Fruit fly (Drosophila melanogaster) whole organism, embryonic: ENCODE measurements around the gene RpL35.

Experiments used
- Ada2b ChIP-seq: fragments of 200-800 bp; sonication (Bioruptor generic); IDR thresholded peaks from 2 replicates; pipeline ENCODE4 v1.3.6; 2022; ENCODE audit warnings: missing biosample characterization, missing genetic modification characterization
- CG10147 ChIP-seq: fragments of 200-800 bp; sonication (Bioruptor generic); optimal IDR thresholded peaks from 2 replicates; lab custom pipeline; 2019; ENCODE audit warnings: missing biosample characterization, mild to moderate bottlenecking, missing genetic modification characterization, moderate library complexity
- CG10462 ChIP-seq: fragments of 200-800 bp; sonication (Bioruptor generic); optimal IDR thresholded peaks from 2 replicates; lab custom pipeline; 2016; ENCODE audit warnings: missing biosample characterization, missing genetic modification characterization
- CG12744 ChIP-seq: fragments of 200-800 bp; sonication (Bioruptor generic); optimal IDR thresholded peaks from 2 replicates; lab custom pipeline; 2016; ENCODE audit warnings: missing biosample characterization, missing genetic modification characterization
- CG16813 ChIP-seq: fragments of 200-800 bp; sonication (Bioruptor generic); IDR thresholded peaks from 3 replicates; pipeline ENCODE4 v1.3.6; 2022; ENCODE audit warnings: missing biosample characterization, missing genetic modification characterization; ENCODE audit not compliant: partially characterized antibody
- CG17612 ChIP-seq: fragments of 200-800 bp; sonication (Bioruptor generic); IDR thresholded peaks from 2 replicates; pipeline ENCODE4 v1.3.6; 2022; ENCODE audit warnings: missing biosample characterization, missing genetic modification characterization
- CG18011 ChIP-seq: fragments of 200-800 bp; sonication (Bioruptor generic); optimal IDR thresholded peaks from 2 replicates; lab custom pipeline; 2017; ENCODE audit warnings: missing biosample characterization, missing genetic modification characterization, mild to moderate bottlenecking, moderate library complexity, missing genotype
- CG18764 ChIP-seq: fragments of 200-800 bp; sonication (Bioruptor generic); optimal IDR thresholded peaks from 3 replicates; lab custom pipeline; 2016; ENCODE audit warnings: missing biosample characterization, missing genetic modification characterization
- CG2199 ChIP-seq: fragments of 200-800 bp; sonication (Bioruptor generic); IDR thresholded peaks from 3 replicates; pipeline ENCODE4 v1.3.6; 2022; ENCODE audit warnings: missing biosample characterization, missing genetic modification characterization
- CG32772 ChIP-seq: fragments of 200-800 bp; sonication (Bioruptor generic); IDR thresholded peaks from 2 replicates; pipeline ENCODE4 v1.3.6; 2022; ENCODE audit warnings: missing biosample characterization, missing genetic modification characterization
- CG34422 ChIP-seq: fragments of 200-800 bp; sonication (Bioruptor generic); IDR thresholded peaks from 3 replicates; pipeline ENCODE4 v1.3.6; 2022; ENCODE audit warnings: missing biosample characterization, missing genetic modification characterization
- CG4617 ChIP-seq: fragments of 200-800 bp; sonication (Bioruptor generic); optimal IDR thresholded peaks from 3 replicates; lab custom pipeline; 2016; ENCODE audit warnings: missing biosample characterization, missing genetic modification characterization, borderline replicate concordance
- CG5245 ChIP-seq: fragments of 200-800 bp; sonication (Bioruptor generic); optimal IDR thresholded peaks from 3 replicates; lab custom pipeline; 2016; ENCODE audit warnings: missing biosample characterization, missing genetic modification characterization
- CG7271 ChIP-seq: fragments of 200-800 bp; sonication (Bioruptor generic); optimal IDR thresholded peaks from 2 replicates; lab custom pipeline; 2018; ENCODE audit warnings: missing biosample characterization, mild to moderate bottlenecking, missing genetic modification characterization, moderate library complexity
- CG7839 ChIP-seq: fragments of 200-800 bp; sonication (Bioruptor generic); optimal IDR thresholded peaks from 3 replicates; lab custom pipeline; 2018; ENCODE audit warnings: missing biosample characterization, mild to moderate bottlenecking, missing genetic modification characterization, moderate library complexity
- CG8359 ChIP-seq: fragments of 200-800 bp; sonication (Bioruptor generic); optimal IDR thresholded peaks from 2 replicates; lab custom pipeline; 2017; ENCODE audit warnings: missing biosample characterization, mild to moderate bottlenecking, missing genetic modification characterization, borderline replicate concordance
- CG8944 ChIP-seq: fragments of 200-800 bp; sonication (Bioruptor generic); optimal IDR thresholded peaks from 3 replicates; lab custom pipeline; 2016; ENCODE audit warnings: missing biosample characterization, missing genetic modification characterization
- CG9215 ChIP-seq: fragments of 200-800 bp; sonication (Bioruptor generic); IDR thresholded peaks from 2 replicates; pipeline ENCODE4 v1.3.6; 2022; ENCODE audit warnings: missing biosample characterization, missing genetic modification characterization
- CG9932 ChIP-seq: fragments of 200-800 bp; sonication (Bioruptor generic); IDR thresholded peaks from 2 replicates; pipeline ENCODE4 v1.3.6; 2022; ENCODE audit warnings: missing biosample characterization, missing genetic modification characterization
- CTCF ChIP-seq: fragments of 200-800 bp; sonication (Bioruptor generic); optimal IDR thresholded peaks from 2 replicates; lab custom pipeline; 2017; ENCODE audit warnings: missing biosample characterization, mild to moderate bottlenecking, missing genetic modification characterization, moderate library complexity
- Camta ChIP-seq: fragments of 200-800 bp; sonication (Bioruptor generic); optimal IDR thresholded peaks from 2 replicates; lab custom pipeline; 2016; ENCODE audit warnings: missing biosample characterization, missing genetic modification characterization
- CkIIα-i1 ChIP-seq: fragments of 200-800 bp; sonication (Bioruptor generic); IDR thresholded peaks from 2 replicates; pipeline ENCODE4 v1.3.6; 2022; ENCODE audit warnings: missing biosample characterization, missing genetic modification characterization
- Fer2 ChIP-seq: fragments of 200-800 bp; sonication (Bioruptor generic); optimal IDR thresholded peaks from 2 replicates; lab custom pipeline; 2018; ENCODE audit warnings: missing biosample characterization, mild to moderate bottlenecking, missing genetic modification characterization, moderate library complexity
- Hey ChIP-seq: fragments of 200-800 bp; sonication (Bioruptor generic); optimal IDR thresholded peaks from 3 replicates; lab custom pipeline; 2018; ENCODE audit warnings: missing biosample characterization, mild to moderate bottlenecking, missing genetic modification characterization
- Hr39 ChIP-seq: fragments of >200 bp; optimal IDR thresholded peaks from 2 replicates; lab custom pipeline; 2017
- Kr ChIP-seq: fragments of 200-800 bp; sonication (Bioruptor generic); optimal IDR thresholded peaks from 2 replicates; lab custom pipeline; 2017; ENCODE audit warnings: missing biosample characterization, mild to moderate bottlenecking, missing genetic modification characterization
- Max ChIP-seq: fragments of 200-800 bp; sonication (Bioruptor generic); optimal IDR thresholded peaks from 2 replicates; lab custom pipeline; 2016; ENCODE audit warnings: missing biosample characterization, mild to moderate bottlenecking, missing genetic modification characterization
- Oli ChIP-seq: fragments of 200-800 bp; sonication (Bioruptor generic); optimal IDR thresholded peaks from 2 replicates; lab custom pipeline; 2018; ENCODE audit warnings: missing biosample characterization, mild to moderate bottlenecking, missing genetic modification characterization, moderate library complexity
- Rx ChIP-seq: fragments of 200-800 bp; sonication (Bioruptor generic); IDR thresholded peaks from 2 replicates; pipeline ENCODE4 v1.3.6; 2022; ENCODE audit warnings: missing biosample characterization, missing genetic modification characterization
- Six4 ChIP-seq: fragments of 200-800 bp; sonication (Bioruptor generic); optimal IDR thresholded peaks from 2 replicates; lab custom pipeline; 2016; ENCODE audit warnings: missing biosample characterization, missing genetic modification characterization
- Vsx1 ChIP-seq: fragments of 200-800 bp; sonication (Bioruptor generic); optimal IDR thresholded peaks from 2 replicates; lab custom pipeline; 2017; ENCODE audit warnings: missing biosample characterization, mild to moderate bottlenecking, missing genetic modification characterization, missing genetic modification reagents
- YL-1 ChIP-seq: fragments of 200-800 bp; sonication (Bioruptor generic); optimal IDR thresholded peaks from 3 replicates; lab custom pipeline; 2017; ENCODE audit warnings: missing biosample characterization, mild to moderate bottlenecking, missing genetic modification characterization
- ab ChIP-seq: fragments of 200-800 bp; sonication (Bioruptor generic); optimal IDR thresholded peaks from 2 replicates; lab custom pipeline; 2016; ENCODE audit warnings: missing biosample characterization, missing genetic modification characterization
- crol ChIP-seq: fragments of 200-800 bp; sonication (Bioruptor generic); IDR thresholded peaks from 2 replicates; pipeline ENCODE4 v1.3.6; 2022; ENCODE audit warnings: missing biosample characterization, missing genetic modification characterization
- fd96Cb ChIP-seq: fragments of 200-800 bp; sonication (Bioruptor generic); optimal IDR thresholded peaks from 2 replicates; lab custom pipeline; 2018; ENCODE audit warnings: missing biosample characterization, mild to moderate bottlenecking, missing genetic modification characterization, moderate library complexity
- hb ChIP-seq: fragments of 200-800 bp; sonication (Bioruptor generic); IDR thresholded peaks from 3 replicates; pipeline ENCODE4 v1.3.6; 2022; ENCODE audit warnings: missing biosample characterization, missing genetic modification characterization; ENCODE audit not compliant: partially characterized antibody
- jigr1 ChIP-seq: fragments of 200-800 bp; sonication (Bioruptor generic); IDR thresholded peaks from 3 replicates; pipeline ENCODE4 v1.3.6; 2022; ENCODE audit warnings: missing biosample characterization, missing genetic modification characterization
- ken ChIP-seq: fragments of 200-800 bp; sonication (Bioruptor generic); IDR thresholded peaks from 3 replicates; pipeline ENCODE4 v1.3.6; 2022; ENCODE audit warnings: missing biosample characterization, missing genetic modification characterization
- kni ChIP-seq: fragments of 200-800 bp; sonication (Bioruptor generic); optimal IDR thresholded peaks from 3 replicates; lab custom pipeline; 2017; ENCODE audit warnings: mild to moderate bottlenecking, missing biosample characterization, missing genetic modification reagents, missing genetic modification characterization
- lab ChIP-seq: fragments of 200-800 bp; sonication (Bioruptor generic); optimal IDR thresholded peaks from 3 replicates; lab custom pipeline; 2017; ENCODE audit warnings: missing biosample characterization, missing genetic modification characterization, mild to moderate bottlenecking, moderate library complexity, missing genetic modification reagents
- maf-S ChIP-seq: fragments of 200-800 bp; sonication (Bioruptor generic); optimal IDR thresholded peaks from 2 replicates; lab custom pipeline; 2016; ENCODE audit warnings: missing biosample characterization, missing genetic modification characterization
- peb ChIP-seq: fragments of 200-800 bp; sonication (Bioruptor generic); IDR thresholded peaks from 2 replicates; pipeline ENCODE4 v1.3.6; 2022; ENCODE audit warnings: missing biosample characterization, missing genetic modification characterization
- pho ChIP-seq: fragments of 200-800 bp; sonication (Bioruptor generic); optimal IDR thresholded peaks from 2 replicates; lab custom pipeline; 2016; ENCODE audit warnings: missing biosample characterization, missing genetic modification characterization
- pita ChIP-seq: fragments of 200-800 bp; sonication (Bioruptor generic); optimal IDR thresholded peaks from 2 replicates; lab custom pipeline; 2017; ENCODE audit warnings: missing biosample characterization, mild to moderate bottlenecking, missing genetic modification characterization
- pum ChIP-seq: fragments of 200-800 bp; sonication (Bioruptor generic); optimal IDR thresholded peaks from 2 replicates; lab custom pipeline; 2016; ENCODE audit warnings: missing biosample characterization, missing genetic modification characterization
- run ChIP-seq: fragments of 200-800 bp; sonication (Bioruptor generic); optimal IDR thresholded peaks from 3 replicates; lab custom pipeline; 2018; ENCODE audit warnings: missing biosample characterization, mild to moderate bottlenecking, missing genetic modification characterization
- scrt ChIP-seq: fragments of 200-800 bp; sonication (Bioruptor generic); optimal IDR thresholded peaks from 2 replicates; lab custom pipeline; 2018; ENCODE audit warnings: missing biosample characterization, mild to moderate bottlenecking, missing genetic modification characterization, moderate library complexity
- sens ChIP-seq: fragments of 200-800 bp; sonication (Bioruptor generic); peaks from one replicate; lab custom pipeline; 2016; ENCODE audit warnings: missing biosample characterization, missing genetic modification characterization
- so ChIP-seq: fragments of 200-800 bp; sonication (Bioruptor generic); IDR thresholded peaks from 3 replicates; pipeline ENCODE4 v1.3.6; 2022; ENCODE audit warnings: missing biosample characterization, missing genetic modification characterization
- sug ChIP-seq: fragments of 200-800 bp; optimal IDR thresholded peaks from 2 replicates; lab custom pipeline; 2019; ENCODE audit warnings: missing biosample characterization, mild to moderate bottlenecking, missing genetic modification characterization, moderate library complexity
- tx ChIP-seq: fragments of 200-800 bp; sonication (Bioruptor generic); optimal IDR thresholded peaks from 2 replicates; lab custom pipeline; 2016; ENCODE audit warnings: missing biosample characterization, missing genetic modification characterization
- zfh1 ChIP-seq: fragments of 200-800 bp; sonication (Bioruptor generic); IDR thresholded peaks from 3 replicates; pipeline ENCODE4 v1.3.6; 2022; ENCODE audit warnings: missing biosample characterization, missing genetic modification characterization

The RpL35 gene

dm6 chrX:5638588-5638987 is 33.6 kb upstream of the RpL35 start (continued):
- TF ChIP-seq CG16813 (GFP tag; lab: Robert Waterston, UW) (no peak), CG4617 (GFP tag; lab: Kevin White, UChicago) (no peak), hb (GFP tag; lab: Robert Waterston, UW) (no peak), kni (GFP tag; lab: Kevin White, UChicago) (no peak), CG10147 (peak; percentile 28), Ada2b (GFP tag; lab: Robert Waterston, UW) (peak; percentile 53; the same call in 1 of the 2 replicates), CG12744 (GFP tag; lab: Kevin White, UChicago) (no peak), Vsx1 (no peak), crol (GFP tag; lab: Robert Waterston, UW) (peak; percentile 55), sug (peak; percentile 43), YL-1 (GFP tag; lab: Kevin White, UChicago) (no peak), pho (GFP tag; lab: Kevin White, UChicago) (peak; percentile 39), CG10462 (GFP tag; lab: Kevin White, UChicago) (peak; percentile 9), CG18764 (GFP tag; lab: Kevin White, UChicago) (no peak), CG8359 (GFP tag; lab: Kevin White, UChicago) (no peak), Kr (no peak), fd96Cb (tag; lab: Kevin White, UChicago) (peak; percentile 49), CG32772 (GFP tag; lab: Robert Waterston, UW) (peak; percentile 57), CG34422 (GFP tag; lab: Robert Waterston, UW) (peak; percentile 60), peb (GFP tag; lab: Robert Waterston, UW) (peak; percentile 49; the same call in 1 of the 2 replicates), CG8944 (GFP tag; lab: Kevin White, UChicago) (peak; percentile 14), pum (GFP tag; lab: Kevin White, UChicago) (peak; percentile 16), tx (peak; percentile 40), CG9215 (peak; percentile 50; the same call in 1 of the 2 replicates), CG7839 (peak; percentile 63), CkIIα-i1 (GFP tag; lab: Robert Waterston, UW) (no peak), Camta (no peak), maf-S (GFP tag; lab: Kevin White, UChicago) (peak; percentile 47), CG2199 (GFP tag; lab: Robert Waterston, UW) (0 out of 3 replicates have a peak, but pooled peaks have one; percentile 24), Six4 (GFP tag; lab: Kevin White, UChicago) (peak; percentile 19), Hey (tag; lab: Kevin White, UChicago) (no peak), pita (GFP tag; lab: Kevin White, UChicago) (no peak), lab (peak; percentile 85), ken (GFP tag; lab: Robert Waterston, UW) (peak; percentile 49; the same call in 2 of the 3 replicates), CG17612 (GFP tag; lab: Robert Waterston, UW) (no peak), Max (GFP tag; lab: Kevin White, UChicago) (peak; percentile 33), Oli (tag; lab: Kevin White, UChicago) (peak; percentile 52), CTCF (no peak), CG7271 (tag; lab: Kevin White, UChicago) (no peak), so (no peak; the same call in 2 of the 3 replicates), zfh1 (GFP tag; lab: Robert Waterston, UW) (peak; percentile 65), CG9932 (GFP tag; lab: Robert Waterston, UW) (peak; percentile 63), run (tag; lab: Kevin White, UChicago) (no peak), scrt (peak; percentile 76), Fer2 (tag; lab: Kevin White, UChicago) (peak; percentile 39), ab (no peak), jigr1 (no peak), Rx (peak; percentile 54; the same call in 1 of the 2 replicates), CG18011 (no peak), Hr39 (lab: Kevin White, UChicago) (no peak), sens (GFP tag; lab: Kevin White, UChicago) (peak; percentile 47), CG5245 (GFP tag; lab: Kevin White, UChicago) (no peak)
